Fruit fly (Drosophila melanogaster) whole organism, embryonic: Measurements from ENCODE around the gene TotZ.

ENCODE experiments used
- Ada2b ChIP-seq: fragments of 200-800 bp; sonication (Bioruptor generic); IDR thresholded peaks from 2 replicates; pipeline ENCODE4 v1.3.6; 2022; ENCODE audit warnings: missing biosample characterization, missing genetic modification characterization
- Adf1 ChIP-seq: fragments of 200-800 bp; sonication (Bioruptor generic); IDR thresholded peaks from 2 replicates; pipeline ENCODE4 v1.3.6; 2022; ENCODE audit warnings: missing biosample characterization, missing genetic modification characterization
- C15 ChIP-seq: fragments of 200-800 bp; sonication (Bioruptor generic); IDR thresholded peaks from 3 replicates; pipeline ENCODE4 v1.3.6; 2022; ENCODE audit warnings: missing biosample characterization, missing genetic modification characterization
- CG10565 ChIP-seq: fragments of 200-800 bp; sonication (Bioruptor generic); optimal IDR thresholded peaks from 3 replicates; lab custom pipeline; 2016; ENCODE audit warnings: missing biosample characterization, mild to moderate bottlenecking, missing genetic modification characterization
- CG11093 ChIP-seq: fragments of 200-800 bp; sonication (Bioruptor generic); IDR thresholded peaks from 3 replicates; pipeline ENCODE4 v1.3.6; 2022; ENCODE audit warnings: missing biosample characterization, missing genetic modification characterization
- CG15073 ChIP-seq: fragments of 200-800 bp; sonication (Bioruptor generic); optimal IDR thresholded peaks from 2 replicates; lab custom pipeline; 2016; ENCODE audit warnings: missing biosample characterization, missing genetic modification characterization
- CG15601 ChIP-seq: fragments of 200-800 bp; sonication (Bioruptor generic); optimal IDR thresholded peaks from 3 replicates; lab custom pipeline; 2019; ENCODE audit warnings: missing biosample characterization, mild to moderate bottlenecking, missing genetic modification characterization, moderate library complexity
- CG16815 ChIP-seq: fragments of 200-800 bp; sonication (Bioruptor generic); optimal IDR thresholded peaks from 3 replicates; lab custom pipeline; 2017; ENCODE audit warnings: missing biosample characterization, mild to moderate bottlenecking, missing genetic modification characterization
- CG3065 ChIP-seq: fragments of 200-800 bp; sonication (Bioruptor generic); optimal IDR thresholded peaks from 2 replicates; lab custom pipeline; 2016; ENCODE audit warnings: missing biosample characterization, missing genetic modification characterization
- CG32772 ChIP-seq: fragments of 200-800 bp; sonication (Bioruptor generic); IDR thresholded peaks from 2 replicates; pipeline ENCODE4 v1.3.6; 2022; ENCODE audit warnings: missing biosample characterization, missing genetic modification characterization
- CG33557 ChIP-seq: fragments of 200-800 bp; sonication (Bioruptor generic); optimal IDR thresholded peaks from 2 replicates; lab custom pipeline; 2019; ENCODE audit warnings: missing biosample characterization, mild to moderate bottlenecking, missing genetic modification characterization, moderate library complexity
- CG3407 ChIP-seq: fragments of 200-800 bp; sonication (Bioruptor generic); optimal IDR thresholded peaks from 2 replicates; lab custom pipeline; 2018; ENCODE audit warnings: missing biosample characterization, mild to moderate bottlenecking, missing genetic modification characterization
- CG3995 ChIP-seq: fragments of 200-800 bp; sonication (Bioruptor generic); optimal IDR thresholded peaks from 3 replicates; lab custom pipeline; 2016; ENCODE audit warnings: missing biosample characterization, missing genetic modification characterization
- CG42726 ChIP-seq: fragments of 200-800 bp; sonication (Bioruptor generic); IDR thresholded peaks from 2 replicates; pipeline ENCODE4 v1.3.6; 2022; ENCODE audit warnings: missing biosample characterization, missing genetic modification characterization; ENCODE audit not compliant: partially characterized antibody
- CG4328 ChIP-seq: fragments of 200-800 bp; sonication (Bioruptor generic); optimal IDR thresholded peaks from 3 replicates; lab custom pipeline; 2017; ENCODE audit warnings: missing biosample characterization, missing genetic modification reagents, missing genetic modification characterization
- CG4404 ChIP-seq: fragments of 200-800 bp; sonication (Bioruptor generic); IDR thresholded peaks from 2 replicates; pipeline ENCODE4 v1.3.6; 2022; ENCODE audit warnings: missing biosample characterization, missing genetic modification characterization
- CG4707 ChIP-seq: fragments of 200-800 bp; sonication (Bioruptor generic); optimal IDR thresholded peaks from 2 replicates; lab custom pipeline; 2018; ENCODE audit warnings: missing biosample characterization, mild to moderate bottlenecking, missing genetic modification characterization, moderate library complexity
- CG7556 ChIP-seq: fragments of 200-800 bp; sonication (Bioruptor generic); optimal IDR thresholded peaks from 2 replicates; lab custom pipeline; 2017; ENCODE audit warnings: missing biosample characterization, mild to moderate bottlenecking, missing genetic modification characterization
- CG7786 ChIP-seq: fragments of 200-800 bp; sonication (Bioruptor generic); optimal IDR thresholded peaks from 2 replicates; lab custom pipeline; 2016; ENCODE audit warnings: missing biosample characterization, missing genetic modification characterization
- CG8944 ChIP-seq: fragments of 200-800 bp; sonication (Bioruptor generic); optimal IDR thresholded peaks from 3 replicates; lab custom pipeline; 2016; ENCODE audit warnings: missing biosample characterization, missing genetic modification characterization
- CG9727 ChIP-seq: fragments of 200-800 bp; sonication (Bioruptor generic); optimal IDR thresholded peaks from 3 replicates; lab custom pipeline; 2017; ENCODE audit warnings: missing biosample characterization, mild to moderate bottlenecking, missing genetic modification characterization
- CG9817 ChIP-seq: fragments of 200-800 bp; sonication (Bioruptor generic); optimal IDR thresholded peaks from 2 replicates; lab custom pipeline; 2018; ENCODE audit warnings: missing biosample characterization, mild to moderate bottlenecking, missing genetic modification characterization, moderate library complexity
- Chrac-16 ChIP-seq: fragments of 200-800 bp; sonication (Bioruptor generic); optimal IDR thresholded peaks from 3 replicates; lab custom pipeline; 2016; ENCODE audit warnings: missing biosample characterization, missing genetic modification characterization
- Dbx ChIP-seq: fragments of 200-800 bp; sonication (Bioruptor generic); IDR thresholded peaks from 3 replicates; pipeline ENCODE4 v1.3.6; 2022; ENCODE audit warnings: missing biosample characterization, missing genetic modification characterization
- Dp ChIP-seq: fragments of 200-800 bp; sonication (Bioruptor generic); optimal IDR thresholded peaks from 2 replicates; lab custom pipeline; 2018; ENCODE audit warnings: missing biosample characterization, mild to moderate bottlenecking, missing genetic modification characterization, moderate library complexity
- GATAe ChIP-seq: fragments of 200-800 bp; sonication (Bioruptor generic); conservative IDR thresholded peaks from 2 replicates; pipeline ENCODE4 v1.3.6; 2022; ENCODE audit warnings: missing biosample characterization, missing genetic modification characterization
- Gug ChIP-seq: fragments of 200-800 bp; sonication (Bioruptor generic); IDR thresholded peaks from 4 replicates; pipeline ENCODE4 v1.3.6; 2022; ENCODE audit warnings: missing biosample characterization, missing genetic modification characterization
- Hr3 ChIP-seq: fragments of 200-800 bp; sonication (Bioruptor generic); optimal IDR thresholded peaks from 3 replicates; lab custom pipeline; 2016; ENCODE audit warnings: missing biosample characterization, missing genetic modification characterization
- Lim3 ChIP-seq: fragments of 200-800 bp; sonication (Bioruptor generic); IDR thresholded peaks from 2 replicates; pipeline ENCODE4 v1.3.6; 2022; ENCODE audit warnings: missing biosample characterization, missing genetic modification characterization
- Nf-YB ChIP-seq: fragments of 200-800 bp; sonication (Bioruptor generic); optimal IDR thresholded peaks from 3 replicates; lab custom pipeline; 2019; ENCODE audit warnings: missing biosample characterization, mild to moderate bottlenecking, missing genetic modification characterization, moderate library complexity
- Ravus ChIP-seq: fragments of 200-800 bp; sonication (Bioruptor generic); IDR thresholded peaks from 2 replicates; pipeline ENCODE4 v1.3.6; 2022; ENCODE audit warnings: missing biosample characterization, missing genetic modification characterization
- Sox102F ChIP-seq: fragments of 200-800 bp; sonication (Bioruptor generic); optimal IDR thresholded peaks from 2 replicates; lab custom pipeline; 2018; ENCODE audit warnings: missing biosample characterization, mild to moderate bottlenecking, missing genetic modification characterization, moderate library complexity
- Vsx1 ChIP-seq: fragments of 200-800 bp; sonication (Bioruptor generic); optimal IDR thresholded peaks from 2 replicates; lab custom pipeline; 2017; ENCODE audit warnings: missing biosample characterization, mild to moderate bottlenecking, missing genetic modification characterization, missing genetic modification reagents
- abd-A ChIP-seq: fragments of 200-800 bp; sonication (Bioruptor generic); optimal IDR thresholded peaks from 3 replicates; lab custom pipeline; 2019; ENCODE audit warnings: missing biosample characterization, mild to moderate bottlenecking, missing genetic modification characterization, moderate library complexity
- ac ChIP-seq: fragments of 200-800 bp; sonication (Bioruptor generic); optimal IDR thresholded peaks from 3 replicates; lab custom pipeline; 2017; ENCODE audit warnings: missing biosample characterization, mild to moderate bottlenecking, missing genetic modification characterization
- emc ChIP-seq: fragments of 200-800 bp; sonication (Bioruptor generic); optimal IDR thresholded peaks from 2 replicates; lab custom pipeline; 2016; ENCODE audit warnings: missing biosample characterization, missing genetic modification characterization
- eve ChIP-seq, 2 experiments: fragments of >200 bp; optimal IDR thresholded peaks; 2 replicates each; lab custom pipeline; 2017; ENCODE audit warnings: missing biosample characterization in 2 of 2, missing genetic modification characterization in 2 of 2
- exex ChIP-seq: fragments of 200-800 bp; sonication (Bioruptor generic); optimal IDR thresholded peaks from 4 replicates; lab custom pipeline; 2018; ENCODE audit warnings: missing biosample characterization, mild to moderate bottlenecking, missing genetic modification characterization, moderate library complexity
- fd96Cb ChIP-seq: fragments of 200-800 bp; sonication (Bioruptor generic); optimal IDR thresholded peaks from 2 replicates; lab custom pipeline; 2018; ENCODE audit warnings: missing biosample characterization, mild to moderate bottlenecking, missing genetic modification characterization, moderate library complexity
- hkb ChIP-seq, 2 experiments: fragments of 200-800 bp in 1 of 2; fragments of >200 bp in 1 of 2; sonication (Bioruptor generic) in 1 of 2; IDR thresholded peaks in 1 of 2; optimal IDR thresholded peaks in 1 of 2; 2 replicates each; pipeline versions ENCODE4 v1.3.6 to Lab custom; 2017 to 2022; ENCODE audit warnings: missing biosample characterization in 1 of 2, missing genetic modification characterization in 1 of 2
- klu ChIP-seq: fragments of 200-800 bp; sonication (Bioruptor generic); IDR thresholded peaks from 2 replicates; pipeline ENCODE4 v1.3.6; 2022; ENCODE audit warnings: missing biosample characterization, missing genetic modification characterization
- nerfin-1 ChIP-seq: fragments of 200-800 bp; sonication (Bioruptor generic); optimal IDR thresholded peaks from 3 replicates; lab custom pipeline; 2019; ENCODE audit warnings: missing biosample characterization, mild to moderate bottlenecking, missing genetic modification characterization, moderate library complexity
- nerfin-2 ChIP-seq: fragments of 200-800 bp; sonication (Bioruptor generic); IDR thresholded peaks from 2 replicates; pipeline ENCODE4 v1.3.6; 2022; ENCODE audit warnings: missing biosample characterization, missing genetic modification characterization; ENCODE audit not compliant: partially characterized antibody
- pan ChIP-seq, 4 experiments: fragments of >200 bp in 3 of 4; fragments of 200-800 bp in 1 of 4; sonication (Bioruptor generic) in 1 of 4; optimal IDR thresholded peaks in 3 of 4; IDR thresholded peaks in 1 of 4; 2 replicates each; pipeline versions ENCODE4 v1.3.6 to Lab custom; 2017 to 2022; ENCODE audit warnings: missing biosample characterization in 2 of 4, missing genetic modification characterization in 2 of 4, mixed read lengths in 1 of 4
- run ChIP-seq: fragments of 200-800 bp; sonication (Bioruptor generic); optimal IDR thresholded peaks from 3 replicates; lab custom pipeline; 2018; ENCODE audit warnings: missing biosample characterization, mild to moderate bottlenecking, missing genetic modification characterization
- sens-2 ChIP-seq: fragments of 200-800 bp; sonication (Bioruptor generic); IDR thresholded peaks from 2 replicates; pipeline ENCODE4 v1.3.6; 2022; ENCODE audit warnings: missing biosample characterization, missing genetic modification characterization
- so ChIP-seq: fragments of 200-800 bp; sonication (Bioruptor generic); IDR thresholded peaks from 3 replicates; pipeline ENCODE4 v1.3.6; 2022; ENCODE audit warnings: missing biosample characterization, missing genetic modification characterization
- tin ChIP-seq: fragments of 200-800 bp; sonication (Bioruptor generic); optimal IDR thresholded peaks from 3 replicates; lab custom pipeline; 2016; ENCODE audit warnings: missing biosample characterization, missing genetic modification characterization
- unc-4 ChIP-seq: fragments of 200-800 bp; sonication (Bioruptor generic); IDR thresholded peaks from 2 replicates; pipeline ENCODE4 v1.3.6; 2022; ENCODE audit warnings: missing biosample characterization, missing genetic modification characterization; ENCODE audit not compliant: partially characterized antibody

The TotZ gene

DNA sequence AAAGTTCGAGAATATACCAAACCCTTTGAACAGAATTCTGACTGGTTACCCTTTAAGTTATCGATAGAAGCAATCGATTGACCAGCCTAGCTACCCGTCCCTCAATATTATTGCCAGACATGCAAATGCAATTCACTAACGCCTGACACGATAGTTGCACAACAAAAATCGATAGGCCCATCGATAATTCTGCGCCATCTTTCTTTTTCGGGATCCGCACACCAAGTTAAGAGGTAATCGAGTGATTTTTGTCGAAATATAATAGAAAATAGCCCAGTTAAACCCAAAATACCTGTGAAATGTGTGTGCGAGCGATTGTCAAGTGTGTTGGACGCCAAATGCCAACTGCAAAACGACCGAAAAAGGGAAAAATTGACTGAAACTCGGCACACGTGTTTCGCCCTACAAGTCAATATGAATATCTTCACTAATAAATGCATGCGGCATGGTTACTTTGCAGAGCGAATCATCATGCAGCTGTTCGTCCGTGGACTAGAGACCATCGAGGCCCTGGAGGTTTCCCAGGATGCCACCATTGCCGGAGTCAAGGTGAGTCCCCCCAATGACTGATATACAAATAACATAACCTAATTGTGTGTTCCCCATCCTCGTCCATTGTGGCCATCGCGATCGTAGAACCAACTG is 27.0 kb upstream of the TotZ start, which contains the start of gene RpS30 (continued):
- TF ChIP-seq Dp (GFP tag; lab: Kevin White, UChicago) (peak; percentile 61), fd96Cb (no peak), Ada2b (GFP tag; lab: Robert Waterston, UW) (no peak), Chrac-16 (GFP tag; lab: Kevin White, UChicago) (no peak), GATAe (no peak), CG3995 (peak; percentile 45), CG8944 (no peak), run (tag; lab: Kevin White, UChicago) (no peak), Adf1 (GFP tag; lab: Robert Waterston, UW) (no peak), CG10565 (GFP tag; lab: Kevin White, UChicago) (no peak), sens-2 (GFP tag; lab: Robert Waterston, UW) (no peak), Hr3 (GFP tag; lab: Kevin White, UChicago) (no peak), Nf-YB (GFP tag; lab: Kevin White, UChicago) (peak; percentile 44), Ravus (GFP tag; lab: Robert Waterston, UW) (no peak), CG3065 (no peak), unc-4 (GFP tag; lab: Robert Waterston, UW) (peak; percentile 98), ac (GFP tag; lab: Kevin White, UChicago) (no peak), emc (no peak), eve (GFP tag; optimal IDR thresholded peaks at IDR 0.05; lab: Kevin White, UChicago) (no peak), Gug (GFP tag; lab: Robert Waterston, UW) (no peak; the same call in 3 of the 4 replicates), CG3407 (GFP tag; lab: Kevin White, UChicago) (no peak), CG15073 (GFP tag; lab: Kevin White, UChicago) (no peak), CG7556 (no peak), nerfin-1 (tag; lab: Kevin White, UChicago) (peak; percentile 34), CG42726 (peak; percentile 97), CG15601 (tag; lab: Kevin White, UChicago) (peak; percentile 55), abd-A (tag; lab: Kevin White, UChicago) (no peak), CG4404 (GFP tag; lab: Robert Waterston, UW) (no peak), CG9727 (GFP tag; lab: Kevin White, UChicago) (peak; percentile 51), exex (tag; lab: Kevin White, UChicago) (peak; percentile 1), CG11093 (GFP tag; lab: Robert Waterston, UW) (no peak), so (no peak), tin (no peak), Dbx (GFP tag; lab: Robert Waterston, UW) (peak; percentile 74; the same call in 2 of the 3 replicates), C15 (GFP tag; lab: Robert Waterston, UW) (no peak), CG33557 (peak; percentile 21), hkb (optimal IDR thresholded peaks at IDR 0.05; lab: Kevin White, UChicago) (no peak), hkb (GFP tag; IDR thresholded peaks at IDR 0.05; lab: Robert Waterston, UW) (0 out of 2 replicates have a peak, but pooled peaks have one; percentile 19), CG4328 (GFP tag; lab: Kevin White, UChicago) (no peak), klu (GFP tag; lab: Robert Waterston, UW) (no peak), pan (optimal IDR thresholded peaks at IDR 0.05; lab: Kevin White, UChicago) (no peak), pan (GFP tag; optimal IDR thresholded peaks at IDR 0.05 in 1 of 2, IDR thresholded peaks at IDR 0.05 in 1 of 2) (no peak), Lim3 (GFP tag; lab: Robert Waterston, UW) (no peak), CG32772 (GFP tag; lab: Robert Waterston, UW) (no peak), CG4707 (no peak), Vsx1 (no peak), Sox102F (no peak), CG16815 (no peak), CG7786 (peak; percentile 10), nerfin-2 (GFP tag; lab: Robert Waterston, UW) (peak; percentile 92), CG9817 (peak; percentile 42)
